Worm (Caenorhabditis elegans): ENCODE data around the gene nadk-1.

The nadk-1 gene

ce11 chrIV:1427283-1427682, 29.6 kb upstream of the nadk-1 start, which contains the start of gene clec-171:
Gene clec-171 (minus strand): TSS chrIV:1427383.
- no peak for TF ChIP-seq F23B12.7 (tag; optimal IDR thresholded peaks at IDR 0.05; ENCODE audit: insufficient read depth)
- TF ChIP-seq Y95B8A.8 (GFP tag; IDR thresholded peaks at IDR 0.05) = no peak
- no peak for TF ChIP-seq dpl-1 (GFP tag; optimal IDR thresholded peaks at IDR 0.05)
- TF ChIP-seq rpc-1 (optimal IDR thresholded peaks at IDR 0.05) = no peak
- no peak for TF ChIP-seq rpc-1 (tag; optimal IDR thresholded peaks at IDR 0.05)
- no peak for TF ChIP-seq F52B5.7 (tag; optimal IDR thresholded peaks at IDR 0.05)
- no peak for TF ChIP-seq snpc-1.1 (tag; optimal IDR thresholded peaks at IDR 0.05; ENCODE audit: insufficient read depth)
- no peak for TF ChIP-seq aptf-3 (GFP tag; IDR thresholded peaks at IDR 0.05)
- TF ChIP-seq F39B2.1 (GFP tag; IDR thresholded peaks at IDR 0.05) = no peak
- no peak for TF ChIP-seq attf-5 (GFP tag; optimal IDR thresholded peaks at IDR 0.05)
- TF ChIP-seq ceh-100 (GFP tag; IDR thresholded peaks at IDR 0.05) = no peak
- no peak for TF ChIP-seq Y56A3A.18 (GFP tag; IDR thresholded peaks at IDR 0.05)
- TF ChIP-seq madf-6 (GFP tag; IDR thresholded peaks at IDR 0.05) = no peak
- TF ChIP-seq mxl-1 (tag; optimal IDR thresholded peaks at IDR 0.05) = no peak
- TF ChIP-seq die-1 (tag; optimal IDR thresholded peaks at IDR 0.05) = no peak
- no peak for TF ChIP-seq F37B4.10 (GFP tag; IDR thresholded peaks at IDR 0.05)
- TF ChIP-seq nhr-80 (tag; optimal IDR thresholded peaks at IDR 0.05) = no peak
- no peak for TF ChIP-seq atf-7 (tag; optimal IDR thresholded peaks at IDR 0.05)

- no peak for TF ChIP-seq sdz-38 (tag; optimal IDR thresholded peaks at IDR 0.05)
- TF ChIP-seq unc-130 (GFP tag; optimal IDR thresholded peaks at IDR 0.05) = no peak
- no peak for TF ChIP-seq madf-10 (tag; optimal IDR thresholded peaks at IDR 0.05)
- no peak for TF ChIP-seq aptf-3 (GFP tag; IDR thresholded peaks at IDR 0.05)
- no peak for TF ChIP-seq F57C9.4 (tag; optimal IDR thresholded peaks at IDR 0.05)
- TF ChIP-seq ceh-27 (GFP tag; optimal IDR thresholded peaks at IDR 0.05) = no peak
- no peak for TF ChIP-seq dpff-1 (tag; optimal IDR thresholded peaks at IDR 0.05)
- TF ChIP-seq bed-2 (GFP tag; IDR thresholded peaks at IDR 0.05) = no peak
- no peak for TF ChIP-seq B0261.1 (tag; optimal IDR thresholded peaks at IDR 0.05)
- TF ChIP-seq rpc-1 (optimal IDR thresholded peaks at IDR 0.05) = no peak
- TF ChIP-seq rpc-1 (tag; optimal IDR thresholded peaks at IDR 0.05) = no peak
- no peak for TF ChIP-seq F33H1.4 (GFP tag; IDR thresholded peaks at IDR 0.05)
- no peak for TF ChIP-seq F52B5.7 (tag; optimal IDR thresholded peaks at IDR 0.05)
Observed at ce11 chrIV:1430261-1430660, 26.6 kb upstream of the nadk-1 start, which contains the start of gene Y77E11A.23. Gene Y77E11A.23 (minus strand): TSS chrIV:1430367.

ce11 chrIV:1433978-1434377, 22.9 kb upstream of the nadk-1 start:
- no peak for TF ChIP-seq egl-18 (GFP tag; IDR thresholded peaks at IDR 0.05)
- no peak for TF ChIP-seq ceh-79 (tag; optimal IDR thresholded peaks at IDR 0.05)
- TF ChIP-seq pha-4 (tag; optimal IDR thresholded peaks at IDR 0.05) = no peak
- TF ChIP-seq ekl-4 (GFP tag; IDR thresholded peaks at IDR 0.05) = no peak
- TF ChIP-seq hlh-12 (tag; optimal IDR thresholded peaks at IDR 0.05) = no peak
- TF ChIP-seq egrh-3 (GFP tag; IDR thresholded peaks at IDR 0.05) = no peak
- no peak for TF ChIP-seq lin-40 (tag; optimal IDR thresholded peaks at IDR 0.05)
- TF ChIP-seq hsf-1 (GFP tag; IDR thresholded peaks at IDR 0.05) = no peak
- TF ChIP-seq ceh-91 (GFP tag; IDR thresholded peaks at IDR 0.05) = no peak
- TF ChIP-seq Y79H2A.3 (GFP tag; conservative IDR thresholded peaks at IDR 0.05) = no peak
- no peak for TF ChIP-seq K11D2.4 (GFP tag; IDR thresholded peaks at IDR 0.05)
- no peak for TF ChIP-seq hlh-26 (GFP tag; conservative IDR thresholded peaks at IDR 0.05)
- no peak for TF ChIP-seq T07F8.4 (tag; optimal IDR thresholded peaks at IDR 0.05)
- no peak for TF ChIP-seq nhr-90 (tag; optimal IDR thresholded peaks at IDR 0.05)
- no peak for TF ChIP-seq F55B11.4 (tag; optimal IDR thresholded peaks at IDR 0.05; ENCODE audit: borderline replicate concordance, insufficient read depth)
- no peak for TF ChIP-seq dpl-1 (GFP tag; optimal IDR thresholded peaks at IDR 0.05)
- TF ChIP-seq xnd-1 (tag; optimal IDR thresholded peaks at IDR 0.05) = no peak
- no peak for TF ChIP-seq unc-130 (GFP tag; optimal IDR thresholded peaks at IDR 0.05)
